Fruit fly (Drosophila melanogaster) whole organism, embryonic: ENCODE results near the gene CG14694.

ENCODE experiments used
- Aef1 ChIP-seq: fragments of 200-800 bp; sonication (Bioruptor generic); IDR thresholded peaks from 3 replicates; pipeline ENCODE4 v1.3.6; 2022; ENCODE audit warnings: missing biosample characterization, missing genetic modification characterization
- B-H1 ChIP-seq: fragments of 200-800 bp; sonication (Bioruptor generic); IDR thresholded peaks from 3 replicates; pipeline ENCODE4 v1.3.6; 2022; ENCODE audit warnings: missing biosample characterization, missing genetic modification characterization
- CG10209 ChIP-seq: fragments of 200-800 bp; sonication (Bioruptor generic); optimal IDR thresholded peaks from 3 replicates; lab custom pipeline; 2017; ENCODE audit warnings: missing biosample characterization, mild to moderate bottlenecking, missing genetic modification characterization, missing genetic modification reagents
- CG10979 ChIP-seq: fragments of 200-800 bp; sonication (Bioruptor generic); optimal IDR thresholded peaks from 2 replicates; lab custom pipeline; 2018; ENCODE audit warnings: missing biosample characterization, mild to moderate bottlenecking, missing genetic modification characterization, moderate library complexity
- CG14710 ChIP-seq: fragments of 200-800 bp; sonication (Bioruptor generic); optimal IDR thresholded peaks from 3 replicates; lab custom pipeline; 2019; ENCODE audit warnings: missing biosample characterization, mild to moderate bottlenecking, missing genetic modification characterization, moderate library complexity
- CG14860 ChIP-seq: fragments of 200-800 bp; sonication (Bioruptor generic); IDR thresholded peaks from 3 replicates; pipeline ENCODE4 v1.3.6; 2022; ENCODE audit warnings: missing biosample characterization, missing genetic modification characterization; ENCODE audit not compliant: partially characterized antibody
- CG15269 ChIP-seq: fragments of 200-800 bp; sonication (Bioruptor generic); optimal IDR thresholded peaks from 2 replicates; lab custom pipeline; 2018; ENCODE audit warnings: missing biosample characterization, mild to moderate bottlenecking, missing genetic modification characterization, moderate library complexity
- CG1602 ChIP-seq: fragments of 200-800 bp; sonication (Bioruptor generic); optimal IDR thresholded peaks from 3 replicates; lab custom pipeline; 2016; ENCODE audit warnings: missing biosample characterization, missing genetic modification characterization
- CG16863 ChIP-seq: fragments of 200-800 bp; sonication (Bioruptor generic); optimal IDR thresholded peaks from 3 replicates; lab custom pipeline; 2016; ENCODE audit warnings: missing biosample characterization, missing genetic modification characterization
- CG17361 ChIP-seq: fragments of 200-800 bp; sonication (Bioruptor generic); IDR thresholded peaks from 3 replicates; pipeline ENCODE4 v1.3.6; 2022; ENCODE audit warnings: missing biosample characterization, missing genetic modification characterization
- CG17829 ChIP-seq: fragments of 200-800 bp; optimal IDR thresholded peaks from 2 replicates; lab custom pipeline; 2019; ENCODE audit warnings: missing biosample characterization, mild to moderate bottlenecking, missing genetic modification characterization, moderate library complexity
- CG18599 ChIP-seq: fragments of 200-800 bp; sonication (Bioruptor generic); optimal IDR thresholded peaks from 3 replicates; lab custom pipeline; 2017; ENCODE audit warnings: missing biosample characterization, missing genetic modification characterization, mild to moderate bottlenecking, moderate library complexity, missing genetic modification reagents
- CG32772 ChIP-seq: fragments of 200-800 bp; sonication (Bioruptor generic); IDR thresholded peaks from 2 replicates; pipeline ENCODE4 v1.3.6; 2022; ENCODE audit warnings: missing biosample characterization, missing genetic modification characterization
- CG34224 ChIP-seq: fragments of 200-800 bp; sonication (Bioruptor generic); IDR thresholded peaks from 3 replicates; pipeline ENCODE4 v1.3.6; 2022; ENCODE audit warnings: missing biosample characterization, missing genetic modification characterization; ENCODE audit not compliant: partially characterized antibody
- CG43689 ChIP-seq: fragments of 200-800 bp; sonication (Bioruptor generic); IDR thresholded peaks from 2 replicates; pipeline ENCODE4 v1.3.6; 2022; ENCODE audit warnings: missing biosample characterization, missing genetic modification characterization
- CG4424 ChIP-seq: fragments of 200-800 bp; sonication (Bioruptor generic); optimal IDR thresholded peaks from 3 replicates; lab custom pipeline; 2016; ENCODE audit warnings: missing biosample characterization, missing genetic modification characterization
- CG5953 ChIP-seq: fragments of 200-800 bp; sonication (Bioruptor generic); IDR thresholded peaks from 2 replicates; pipeline ENCODE4 v1.3.6; 2022; ENCODE audit warnings: missing biosample characterization, missing genetic modification characterization
- CG7372 ChIP-seq: fragments of 200-800 bp; sonication (Bioruptor generic); IDR thresholded peaks from 2 replicates; pipeline ENCODE4 v1.3.6; 2022; ENCODE audit warnings: missing biosample characterization, missing genetic modification characterization
- CoRest ChIP-seq: fragments of 200-800 bp; sonication (Bioruptor generic); optimal IDR thresholded peaks from 3 replicates; lab custom pipeline; 2018; ENCODE audit warnings: missing biosample characterization, mild to moderate bottlenecking, missing genetic modification characterization, moderate library complexity
- Dbx ChIP-seq: fragments of 200-800 bp; sonication (Bioruptor generic); IDR thresholded peaks from 3 replicates; pipeline ENCODE4 v1.3.6; 2022; ENCODE audit warnings: missing biosample characterization, missing genetic modification characterization
- Dref ChIP-seq: fragments of 200-800 bp; sonication (Bioruptor generic); IDR thresholded peaks from 2 replicates; pipeline ENCODE4 v1.3.6; 2022; ENCODE audit warnings: missing biosample characterization, missing genetic modification characterization
- HLH3B ChIP-seq: fragments of 200-800 bp; sonication (Bioruptor generic); IDR thresholded peaks from 2 replicates; pipeline ENCODE4 v1.3.6; 2022; ENCODE audit warnings: missing biosample characterization, missing genetic modification characterization
- Hmx ChIP-seq: fragments of 200-800 bp; sonication (Bioruptor generic); optimal IDR thresholded peaks from 2 replicates; lab custom pipeline; 2016; ENCODE audit warnings: missing biosample characterization, missing genetic modification characterization
- NC2α ChIP-seq: fragments of 200-800 bp; sonication (Bioruptor generic); optimal IDR thresholded peaks from 2 replicates; lab custom pipeline; 2016; ENCODE audit warnings: missing biosample characterization, missing genetic modification characterization
- Nf-YA ChIP-seq: fragments of 200-800 bp; sonication (Bioruptor generic); IDR thresholded peaks from 2 replicates; pipeline ENCODE4 v1.3.6; 2022; ENCODE audit warnings: missing biosample characterization, missing genetic modification characterization
- Poxn ChIP-seq: fragments of 200-800 bp; sonication (Bioruptor generic); IDR thresholded peaks from 2 replicates; pipeline ENCODE4 v1.3.6; 2022; ENCODE audit warnings: missing biosample characterization, missing genetic modification characterization
- Trl ChIP-seq, 3 experiments: fragments of >200 bp in 2 of 3; fragments of 200-800 bp in 1 of 3; sonication (Bioruptor generic) in 1 of 3; optimal IDR thresholded peaks; 2 replicates in 1 of 3; 3 replicates in 2 of 3; lab custom pipeline; 2016 to 2017; ENCODE audit warnings: missing biosample characterization in 1 of 3, missing genetic modification characterization in 1 of 3
- amos ChIP-seq: fragments of 200-800 bp; sonication (Bioruptor generic); IDR thresholded peaks from 2 replicates; pipeline ENCODE4 v1.3.6; 2022; ENCODE audit warnings: missing biosample characterization, missing genetic modification characterization; ENCODE audit not compliant: partially characterized antibody
- cas ChIP-seq: fragments of 200-800 bp; sonication (Bioruptor generic); IDR thresholded peaks from 2 replicates; pipeline ENCODE4 v1.3.6; 2022; ENCODE audit warnings: missing biosample characterization, missing genetic modification characterization
- ci ChIP-seq: fragments of 200-800 bp; sonication (Bioruptor generic); IDR thresholded peaks from 3 replicates; pipeline ENCODE4 v1.3.6; 2022; ENCODE audit warnings: missing biosample characterization, missing genetic modification characterization
- crol ChIP-seq: fragments of 200-800 bp; sonication (Bioruptor generic); IDR thresholded peaks from 2 replicates; pipeline ENCODE4 v1.3.6; 2022; ENCODE audit warnings: missing biosample characterization, missing genetic modification characterization
- dimm ChIP-seq: fragments of 200-800 bp; sonication (Bioruptor generic); IDR thresholded peaks from 2 replicates; pipeline ENCODE4 v1.3.6; 2022; ENCODE audit warnings: missing biosample characterization, missing genetic modification characterization
- dmrt99B ChIP-seq: fragments of 200-800 bp; sonication (Bioruptor generic); optimal IDR thresholded peaks from 2 replicates; lab custom pipeline; 2018; ENCODE audit warnings: missing biosample characterization, mild to moderate bottlenecking, missing genetic modification characterization, moderate library complexity
- esg ChIP-seq: fragments of 200-800 bp; sonication (Bioruptor generic); conservative IDR thresholded peaks from 2 replicates; pipeline ENCODE4 v1.3.6; 2022; ENCODE audit warnings: missing biosample characterization, missing genetic modification characterization
- ftz-f1 ChIP-seq: fragments of 200-800 bp; sonication (Bioruptor generic); optimal IDR thresholded peaks from 2 replicates; lab custom pipeline; 2016; ENCODE audit warnings: missing biosample characterization, missing genetic modification characterization
- gsb ChIP-seq: fragments of 200-800 bp; sonication (Bioruptor generic); IDR thresholded peaks from 2 replicates; pipeline ENCODE4 v1.3.6; 2022; ENCODE audit warnings: missing biosample characterization, missing genetic modification characterization
- mam ChIP-seq: fragments of 200-800 bp; sonication (Bioruptor generic); optimal IDR thresholded peaks from 3 replicates; lab custom pipeline; 2016; ENCODE audit warnings: missing biosample characterization, missing genetic modification characterization
- pfk ChIP-seq: fragments of 200-800 bp; sonication (Bioruptor generic); optimal IDR thresholded peaks from 2 replicates; lab custom pipeline; 2018; ENCODE audit warnings: missing biosample characterization, mild to moderate bottlenecking, missing genetic modification characterization, moderate library complexity
- phol ChIP-seq: fragments of 200-800 bp; sonication (Bioruptor generic); optimal IDR thresholded peaks from 3 replicates; lab custom pipeline; 2018; ENCODE audit warnings: missing biosample characterization, mild to moderate bottlenecking, missing genetic modification characterization, moderate library complexity
- pzg ChIP-seq: fragments of 200-800 bp; sonication (Bioruptor generic); optimal IDR thresholded peaks from 3 replicates; lab custom pipeline; 2018; ENCODE audit warnings: missing biosample characterization, mild to moderate bottlenecking, missing genetic modification characterization, moderate library complexity
- salm ChIP-seq: fragments of 200-800 bp; sonication (Bioruptor generic); optimal IDR thresholded peaks from 2 replicates; lab custom pipeline; 2018; ENCODE audit warnings: missing biosample characterization, mild to moderate bottlenecking, missing genetic modification characterization
- sc ChIP-seq, 3 experiments: fragments of >200 bp in 2 of 3; fragments of 200-800 bp in 1 of 3; sonication (Bioruptor generic) in 1 of 3; optimal IDR thresholded peaks; 2 replicates in 2 of 3; 3 replicates in 1 of 3; lab custom pipeline; 2017; ENCODE audit warnings: mild to moderate bottlenecking in 1 of 3, missing biosample characterization in 1 of 3, missing genetic modification characterization in 1 of 3, missing genetic modification reagents in 1 of 3
- sisA ChIP-seq: fragments of 200-800 bp; sonication (Bioruptor generic); IDR thresholded peaks from 2 replicates; pipeline ENCODE4 v1.3.6; 2022; ENCODE audit warnings: missing biosample characterization, missing genetic modification characterization
- slp2 ChIP-seq: fragments of 200-800 bp; sonication (Bioruptor generic); optimal IDR thresholded peaks from 2 replicates; lab custom pipeline; 2016; ENCODE audit warnings: missing biosample characterization, missing genetic modification characterization
- unpg ChIP-seq: fragments of 200-800 bp; sonication (Bioruptor generic); optimal IDR thresholded peaks from 3 replicates; lab custom pipeline; 2018; ENCODE audit warnings: missing biosample characterization, mild to moderate bottlenecking, missing genetic modification characterization, moderate library complexity
- wek ChIP-seq: fragments of 200-800 bp; sonication (Bioruptor generic); optimal IDR thresholded peaks from 3 replicates; lab custom pipeline; 2018; ENCODE audit warnings: missing biosample characterization, mild to moderate bottlenecking, missing genetic modification characterization, moderate library complexity
- zfh1 ChIP-seq: fragments of 200-800 bp; sonication (Bioruptor generic); IDR thresholded peaks from 3 replicates; pipeline ENCODE4 v1.3.6; 2022; ENCODE audit warnings: missing biosample characterization, missing genetic modification characterization
- zfh2 ChIP-seq: fragments of 200-800 bp; sonication (Bioruptor generic); optimal IDR thresholded peaks from 2 replicates; lab custom pipeline; 2016; ENCODE audit warnings: missing biosample characterization, missing genetic modification characterization

CG14694 gene

DNA sequence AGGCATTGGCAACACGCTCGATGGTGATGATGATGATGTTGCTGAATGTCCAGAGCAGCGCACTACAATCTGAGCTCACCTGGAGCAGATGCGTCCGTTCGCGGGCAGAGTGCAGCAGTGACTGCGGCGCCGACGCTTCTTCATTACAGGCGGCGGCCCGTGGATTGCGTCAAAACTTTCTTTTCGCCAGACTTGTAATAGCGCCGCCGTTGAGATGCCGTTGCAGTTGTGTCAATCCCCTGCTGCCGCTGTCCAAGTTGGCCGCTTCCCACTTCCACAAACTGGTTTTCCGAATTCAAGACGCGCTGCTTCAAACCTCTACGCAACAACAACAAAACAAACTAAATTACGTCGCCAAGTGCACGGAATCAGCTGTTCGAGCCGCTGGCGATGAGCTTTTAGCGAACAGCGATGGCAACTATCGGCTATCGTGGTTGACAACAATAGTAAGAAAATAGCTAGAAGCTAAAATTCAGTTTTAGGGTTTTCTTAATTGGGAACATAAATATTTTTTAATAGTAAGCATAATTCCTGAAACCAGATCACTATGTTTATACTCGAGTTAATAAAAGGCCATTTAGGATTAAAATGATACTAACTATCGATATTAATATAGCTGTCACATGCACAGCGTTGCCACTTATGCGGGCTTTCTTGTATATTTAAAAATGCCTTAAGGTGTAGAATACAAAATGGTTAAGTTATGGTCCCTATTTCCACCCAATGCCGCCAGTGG is 22.4 kb upstream of the CG14694 start, which contains the start of gene Tpc1 (continued):
- no peak for TF ChIP-seq pfk
- no peak for TF ChIP-seq CG4424 (GFP tag; lab: Kevin White, UChicago)
- no peak; the same call in 1 of the 2 replicates for TF ChIP-seq sisA
- TF ChIP-seq NC2α (GFP tag; lab: Kevin White, UChicago) = no peak
- TF ChIP-seq amos (GFP tag; lab: Robert Waterston, UW) = peak; percentile 82; the same call in 1 of the 2 replicates
- TF ChIP-seq dmrt99B (tag; lab: Kevin White, UChicago) = no peak
- TF ChIP-seq CG18599 (GFP tag; lab: Kevin White, UChicago) = peak; percentile 8
- TF ChIP-seq Dbx = 0 out of 3 replicates have a peak, but pooled peaks have one; percentile 47
- TF ChIP-seq Poxn (GFP tag; lab: Robert Waterston, UW) = no peak
- TF ChIP-seq CG32772 (GFP tag; lab: Robert Waterston, UW) = no peak
- peak; percentile 17 for TF ChIP-seq CG16863
- peak; percentile 9 for TF ChIP-seq Hmx (GFP tag; lab: Kevin White, UChicago)
- TF ChIP-seq sc (optimal IDR thresholded peaks at IDR 0.05; lab: Kevin White, UChicago) = no peak
- TF ChIP-seq sc (GFP tag; optimal IDR thresholded peaks at IDR 0.05; lab: Kevin White, UChicago) = no peak
- no peak for TF ChIP-seq CG43689
- peak; percentile 2 for TF ChIP-seq CG15269 (tag; lab: Kevin White, UChicago)
- peak; percentile 62 for TF ChIP-seq CoRest (tag; lab: Kevin White, UChicago)
- TF ChIP-seq dimm (GFP tag; lab: Robert Waterston, UW) = no peak
- TF ChIP-seq phol = peak; percentile 59
- TF ChIP-seq CG17829 (tag; lab: Kevin White, UChicago) = peak; percentile 53
- no peak for TF ChIP-seq CG10209 (GFP tag; lab: Kevin White, UChicago)
- TF ChIP-seq CG10979 (tag; lab: Kevin White, UChicago) = no peak
- no peak for TF ChIP-seq esg (GFP tag; lab: Robert Waterston, UW)
- TF ChIP-seq pzg (GFP tag; lab: Kevin White, UChicago) = peak; percentile 69
- TF ChIP-seq salm (tag; lab: Kevin White, UChicago) = no peak
- no peak for TF ChIP-seq Nf-YA
- TF ChIP-seq unpg (GFP tag; lab: Kevin White, UChicago) = peak; percentile 19
- peak; percentile 44; the same call in 2 of the 3 replicates for TF ChIP-seq CG17361 (GFP tag; lab: Robert Waterston, UW)
- TF ChIP-seq CG14710 (tag; lab: Kevin White, UChicago) = peak; percentile 62
- no peak for TF ChIP-seq wek (GFP tag; lab: Kevin White, UChicago)
- no peak for TF ChIP-seq Trl (optimal IDR thresholded peaks at IDR 0.05; lab: Kevin White, UChicago)
- TF ChIP-seq Trl (GFP tag; optimal IDR thresholded peaks at IDR 0.05; lab: Kevin White, UChicago) = peak; percentile 38
- peak; percentile 67 for TF ChIP-seq crol (GFP tag; lab: Robert Waterston, UW)
- peak; percentile 5 for TF ChIP-seq ftz-f1 (GFP tag; lab: Kevin White, UChicago)
- TF ChIP-seq Dref (GFP tag; lab: Robert Waterston, UW) = peak; percentile 62
- no peak for TF ChIP-seq HLH3B (GFP tag; lab: Robert Waterston, UW)
- TF ChIP-seq CG5953 (GFP tag; lab: Robert Waterston, UW) = no peak
- TF ChIP-seq CG34224 (GFP tag; lab: Robert Waterston, UW) = peak; percentile 91
- TF ChIP-seq ci (GFP tag; lab: Robert Waterston, UW) = peak; percentile 50; the same call in 1 of the 3 replicates
- TF ChIP-seq CG1602 = peak; percentile 27
- TF ChIP-seq CG7372 = no peak
- no peak for TF ChIP-seq slp2
- 0 out of 3 replicates have a peak, but pooled peaks have one; percentile 7 for TF ChIP-seq zfh1 (GFP tag; lab: Robert Waterston, UW)
- TF ChIP-seq gsb = no peak
- peak; percentile 41 for TF ChIP-seq zfh2 (GFP tag; lab: Kevin White, UChicago)
- no peak for TF ChIP-seq B-H1 (GFP tag; lab: Robert Waterston, UW)
- TF ChIP-seq mam (GFP tag; lab: Kevin White, UChicago) = peak; percentile 55
- TF ChIP-seq Aef1 (GFP tag; lab: Robert Waterston, UW) = 0 out of 3 replicates have a peak, but pooled peaks have one; percentile 32
- no peak for TF ChIP-seq cas (GFP tag; lab: Robert Waterston, UW)
- peak; percentile 68; the same call in 2 of the 3 replicates for TF ChIP-seq CG14860
